Worm (Caenorhabditis elegans): ENCODE data around the gene T19H5.6.
A peak's percentile ranks its signal among the peaks of the same experiment; 100 is the strongest.

The T19H5.6 gene

DNA sequence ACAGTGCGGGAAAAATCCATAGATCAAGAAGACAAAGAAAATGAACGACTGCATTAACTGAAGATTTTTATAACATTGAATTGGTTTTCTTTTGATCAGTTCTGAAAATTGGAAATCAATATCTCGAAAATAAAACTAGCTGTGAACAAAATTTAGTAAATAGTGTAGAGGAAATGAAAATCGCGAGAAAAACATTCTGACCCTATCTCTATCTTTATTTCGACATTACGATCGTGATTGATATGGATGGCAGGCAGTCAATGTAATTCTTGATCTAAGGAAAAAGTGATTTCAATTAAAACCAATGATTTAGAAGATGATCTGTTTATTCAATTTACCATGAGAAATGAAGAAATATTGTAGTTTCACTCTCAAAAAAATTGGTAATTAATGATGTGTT, 34.0 kb downstream of the T19H5.6 start, which contains the start of gene kin-16:
kin-16 (minus strand) TSS at position 101 of the 400 bp plus-strand sequence.
- TF ChIP-seq ctbp-1 (GFP tag; IDR thresholded peaks at IDR 0.05): no peak
- TF ChIP-seq ceh-32 (tag; optimal IDR thresholded peaks at IDR 0.05; ENCODE audit: poor library complexity): no peak
- no peak for TF ChIP-seq lin-13 (GFP tag; optimal IDR thresholded peaks at IDR 0.05)
- TF ChIP-seq nhr-48 (tag; optimal IDR thresholded peaks at IDR 0.05): no peak
- no peak for TF ChIP-seq fkh-10 (GFP tag; optimal IDR thresholded peaks at IDR 0.05)
- no peak for TF ChIP-seq egl-43 (GFP tag; IDR thresholded peaks at IDR 0.05)
- TF ChIP-seq vab-7 (GFP tag; IDR thresholded peaks at IDR 0.05): no peak
- no peak for TF ChIP-seq nhr-28 (tag; optimal IDR thresholded peaks at IDR 0.05)
- TF ChIP-seq daf-8 (GFP tag; IDR thresholded peaks at IDR 0.05): no peak
- no peak for TF ChIP-seq tag-97 (GFP tag; IDR thresholded peaks at IDR 0.05)
- no peak for TF ChIP-seq fos-1 (tag; optimal IDR thresholded peaks at IDR 0.05)
- no peak for TF ChIP-seq lir-3 (tag; optimal IDR thresholded peaks at IDR 0.05)

DNA sequence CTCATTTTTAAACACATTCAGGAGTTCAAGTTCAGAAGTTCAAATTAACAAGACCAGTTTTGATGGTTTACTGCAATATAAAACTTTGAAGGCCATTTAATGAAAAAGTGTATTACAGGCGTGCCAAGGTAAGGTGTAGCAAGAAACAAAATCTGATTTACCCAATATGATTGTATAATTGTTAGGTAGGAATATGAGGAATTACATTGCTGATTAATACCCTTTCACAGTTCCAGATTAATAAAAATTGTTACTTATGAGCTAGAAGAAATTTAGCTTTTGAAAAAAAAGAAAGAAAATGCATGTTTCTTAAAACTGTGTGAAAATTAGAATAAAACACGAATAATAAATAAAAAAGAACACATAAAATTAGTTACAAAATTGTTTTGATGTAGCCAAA, 36.4 kb downstream of the T19H5.6 start, which contains the start of gene kin-15:
kin-15 (minus strand) TSS at position 101 of the 400 bp plus-strand sequence.
- TF ChIP-seq mxl-2 (GFP tag; conservative IDR thresholded peaks at IDR 0.05): no peak
- no peak for TF ChIP-seq F37D6.2 (tag; optimal IDR thresholded peaks at IDR 0.05)
- TF ChIP-seq lin-39 (tag; optimal IDR thresholded peaks at IDR 0.05): no peak
- no peak for TF ChIP-seq nhr-111 (GFP tag; optimal IDR thresholded peaks at IDR 0.05)
- TF ChIP-seq pqm-1 (tag; optimal IDR thresholded peaks at IDR 0.05): no peak
- no peak for TF ChIP-seq ZK337.2 (GFP tag; IDR thresholded peaks at IDR 0.05)
- TF ChIP-seq spr-1 (tag; optimal IDR thresholded peaks at IDR 0.05): no peak
- TF ChIP-seq fos-1 (tag; optimal IDR thresholded peaks at IDR 0.05): no peak
- TF ChIP-seq snpc-4 (tag; optimal IDR thresholded peaks at IDR 0.05): no peak
- no peak for TF ChIP-seq set-16 (GFP tag; IDR thresholded peaks at IDR 0.05)
- TF ChIP-seq F26F4.8 (GFP tag; conservative IDR thresholded peaks at IDR 0.05): no peak
- TF ChIP-seq lir-3 (tag; optimal IDR thresholded peaks at IDR 0.05): no peak

DNA sequence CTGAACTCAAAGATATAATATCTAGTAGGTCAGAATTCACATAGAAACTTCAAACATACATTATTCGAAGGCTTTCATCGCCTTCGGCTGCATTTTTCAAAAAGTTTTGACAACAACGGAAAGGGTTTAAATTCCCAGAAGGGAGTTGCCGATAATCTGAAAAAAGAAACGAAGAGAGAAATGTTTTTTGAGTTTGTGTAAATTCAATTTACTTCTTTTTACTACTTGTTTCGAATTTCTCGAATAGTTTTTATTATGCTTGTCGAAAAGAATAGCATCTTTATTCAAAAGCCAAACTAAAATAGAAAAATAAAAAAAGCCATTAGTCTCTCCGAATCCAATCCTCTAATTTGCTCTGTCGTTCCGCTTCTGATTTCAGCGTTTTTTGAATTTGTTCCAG, 38.9 kb downstream of the T19H5.6 start:
- TF ChIP-seq fkh-10 (GFP tag; optimal IDR thresholded peaks at IDR 0.05) (peak; percentile 42), nhr-76 (tag; optimal IDR thresholded peaks at IDR 0.05) (no peak), ces-1 (GFP tag; optimal IDR thresholded peaks at IDR 0.05) (peak; percentile 37)

DNA sequence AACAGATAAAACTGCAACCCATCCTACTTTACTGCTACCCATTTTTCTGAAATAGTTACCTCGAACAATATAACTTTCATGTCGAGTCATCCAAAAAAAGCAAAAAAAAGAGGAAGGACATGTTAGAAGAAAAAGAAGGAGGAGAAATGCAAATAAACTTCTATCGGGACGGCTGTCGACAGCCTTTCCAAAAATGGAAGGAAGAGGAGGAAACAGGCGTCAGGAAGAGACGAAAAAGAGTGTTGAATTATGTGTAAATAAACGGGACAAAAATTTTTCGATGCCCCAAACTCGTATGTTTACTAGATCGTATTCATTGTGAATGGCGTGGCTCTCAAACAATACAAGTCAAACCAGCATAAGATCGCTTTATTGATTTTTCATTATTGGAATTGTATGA, 42.4 kb downstream of the T19H5.6 start, which contains the start of gene M176.5:
M176.5 (minus strand) TSS at position 101 of the 400 bp plus-strand sequence.
- TF ChIP-seq zfp-3 (GFP tag; conservative IDR thresholded peaks at IDR 0.05) (no peak), pha-4 (GFP tag; IDR thresholded peaks at IDR 0.05) (no peak), pha-4 (tag; optimal IDR thresholded peaks at IDR 0.05) (peak; percentile 42), nhr-11 (tag; optimal IDR thresholded peaks at IDR 0.05) (no peak), unc-62 (GFP tag; optimal IDR thresholded peaks at IDR 0.05 in 1 of 2) (peak in 1 of 2 experiments; percentile 44), unc-62 (tag; optimal IDR thresholded peaks at IDR 0.05) (no peak), lin-39 (tag; optimal IDR thresholded peaks at IDR 0.05) (no peak), lsy-2 (tag; optimal IDR thresholded peaks at IDR 0.05) (no peak)

DNA sequence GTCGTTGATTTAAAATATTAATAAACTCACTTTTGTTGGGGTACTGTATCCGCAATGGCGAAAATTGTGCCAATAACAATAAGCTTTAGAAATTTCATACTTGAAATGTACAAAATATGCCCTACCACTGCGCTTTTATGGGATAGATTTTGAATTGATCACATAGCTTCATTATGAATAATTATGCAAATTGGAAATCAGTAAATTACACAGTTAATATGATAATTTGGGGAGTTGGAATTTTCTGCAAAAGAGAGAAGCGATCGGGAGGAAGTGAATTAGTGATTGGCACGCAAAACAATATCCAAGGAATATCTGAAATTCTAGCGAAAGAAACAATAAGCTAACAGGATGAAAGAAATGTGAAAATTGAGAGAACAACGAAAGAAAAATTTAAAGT, 43.9 kb downstream of the T19H5.6 start, which contains the start of gene M176.10:
M176.10 (minus strand) TSS at position 101 of the 400 bp plus-strand sequence.
- TF ChIP-seq sdz-12 (GFP tag; optimal IDR thresholded peaks at IDR 0.05) (no peak), ama-1 (optimal IDR thresholded peaks at IDR 0.05) (no peak), hlh-30 (tag; optimal IDR thresholded peaks at IDR 0.05; ENCODE audit: insufficient read depth) (no peak), nhr-102 (tag; optimal IDR thresholded peaks at IDR 0.05) (no peak), ztf-11 (tag; optimal IDR thresholded peaks at IDR 0.05) (no peak), zfp-2 (tag; optimal IDR thresholded peaks at IDR 0.05) (no peak), mxl-2 (GFP tag; conservative IDR thresholded peaks at IDR 0.05) (no peak), lin-1 (GFP tag; IDR thresholded peaks at IDR 0.05) (no peak), dmd-8 (GFP tag; IDR thresholded peaks at IDR 0.05) (no peak), egl-27 (tag; optimal IDR thresholded peaks at IDR 0.05) (no peak), F37D6.2 (tag; optimal IDR thresholded peaks at IDR 0.05) (no peak), hif-1 (tag; optimal IDR thresholded peaks at IDR 0.05) (no peak), vab-7 (GFP tag; IDR thresholded peaks at IDR 0.05) (no peak), lin-13 (GFP tag; optimal IDR thresholded peaks at IDR 0.05) (no peak), tra-1 (GFP tag; IDR thresholded peaks at IDR 0.05) (no peak), ceh-20 (GFP tag; IDR thresholded peaks at IDR 0.05) (no peak), Y5F2A.4 (GFP tag; optimal IDR thresholded peaks at IDR 0.05) (no peak), set-16 (GFP tag; IDR thresholded peaks at IDR 0.05) (no peak), skn-1 (tag; optimal IDR thresholded peaks at IDR 0.05) (no peak), lim-7 (GFP tag; IDR thresholded peaks at IDR 0.05) (no peak)

Data from whole organism, L4 larva.